Fruit fly (Drosophila melanogaster): ENCODE measurements around the gene CG34244.

The CG34244 gene

DNA sequence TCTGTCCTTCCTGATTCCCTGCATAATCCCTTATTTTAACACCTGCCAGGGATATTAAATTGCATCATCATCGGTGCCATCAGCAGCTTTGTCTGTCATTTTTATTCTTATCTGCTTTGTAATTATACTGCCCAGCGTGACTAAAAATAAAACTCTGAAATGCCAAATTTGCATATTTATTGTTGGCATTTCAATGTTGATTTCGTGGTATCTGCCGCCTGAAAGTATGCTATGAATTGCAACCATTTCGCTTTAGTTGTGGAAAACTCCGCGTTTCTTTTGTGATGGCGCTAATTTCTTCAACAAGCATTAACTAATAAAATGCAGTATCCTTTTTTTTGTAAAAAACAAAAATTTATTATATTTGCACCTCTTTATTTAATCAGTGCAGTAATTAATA is at the start of gene CG34244:
TSS of gene CG34244 (minus strand) at position 122 of the 400 bp plus-strand sequence.
- TF ChIP-seq CG1620 (GFP tag; optimal IDR thresholded peaks at IDR 0.05): no peak
- TF ChIP-seq bab1 (GFP tag; optimal IDR thresholded peaks at IDR 0.05): peak; percentile 5
- peak; percentile 71 for TF ChIP-seq tj (GFP tag; optimal IDR thresholded peaks at IDR 0.05)

DNA sequence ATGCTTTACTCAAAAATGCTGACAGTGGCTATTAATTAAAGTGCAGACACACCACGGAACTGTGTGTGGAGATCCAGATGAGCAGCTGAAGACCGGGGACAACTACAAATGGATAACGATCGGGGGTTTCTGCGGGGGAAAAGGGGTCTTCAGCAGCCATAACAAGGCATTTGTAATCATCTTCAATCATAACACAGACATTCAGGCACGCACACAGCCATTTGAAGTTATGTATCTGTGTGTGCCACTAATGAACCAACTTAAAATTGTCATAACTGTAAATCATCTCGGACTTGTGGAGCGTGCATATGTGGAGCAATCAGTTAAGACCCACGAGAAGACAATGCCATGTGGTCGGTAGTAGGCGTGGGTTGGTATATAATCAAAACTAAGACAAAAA is 46.4 kb upstream of the CG34244 start:
- TF ChIP-seq Clk (GFP tag; optimal IDR thresholded peaks at IDR 0.05): no peak
- no peak for TF ChIP-seq CG7045 (GFP tag; optimal IDR thresholded peaks at IDR 0.05)
- no peak for TF ChIP-seq CG11617 (GFP tag; optimal IDR thresholded peaks at IDR 0.05)
- TF ChIP-seq CG1620 (GFP tag; optimal IDR thresholded peaks at IDR 0.05): no peak
- no peak for TF ChIP-seq CG7101 (tag; optimal IDR thresholded peaks at IDR 0.05)
- no peak for TF ChIP-seq CG14711 (tag; optimal IDR thresholded peaks at IDR 0.05)
- TF ChIP-seq ovo (GFP tag; optimal IDR thresholded peaks at IDR 0.05): no peak
- TF ChIP-seq Mnt (GFP tag; optimal IDR thresholded peaks at IDR 0.05): no peak
- TF ChIP-seq kay (GFP tag; ENCODE audit: borderline replicate concordance): no peak
- TF ChIP-seq cnc (optimal IDR thresholded peaks at IDR 0.05): no peak
- no peak for TF ChIP-seq CG5204 (GFP tag; optimal IDR thresholded peaks at IDR 0.05)
- no peak for TF ChIP-seq pad (GFP tag; optimal IDR thresholded peaks at IDR 0.05)
- no peak for TF ChIP-seq CG33017 (tag; optimal IDR thresholded peaks at IDR 0.05)
- no peak for TF ChIP-seq tj (GFP tag; optimal IDR thresholded peaks at IDR 0.05)
- TF ChIP-seq CG12768 (GFP tag; optimal IDR thresholded peaks at IDR 0.05): no peak
- TF ChIP-seq Crg-1 (GFP tag; optimal IDR thresholded peaks at IDR 0.05): no peak
- TF ChIP-seq bab1 (GFP tag; optimal IDR thresholded peaks at IDR 0.05): no peak

DNA sequence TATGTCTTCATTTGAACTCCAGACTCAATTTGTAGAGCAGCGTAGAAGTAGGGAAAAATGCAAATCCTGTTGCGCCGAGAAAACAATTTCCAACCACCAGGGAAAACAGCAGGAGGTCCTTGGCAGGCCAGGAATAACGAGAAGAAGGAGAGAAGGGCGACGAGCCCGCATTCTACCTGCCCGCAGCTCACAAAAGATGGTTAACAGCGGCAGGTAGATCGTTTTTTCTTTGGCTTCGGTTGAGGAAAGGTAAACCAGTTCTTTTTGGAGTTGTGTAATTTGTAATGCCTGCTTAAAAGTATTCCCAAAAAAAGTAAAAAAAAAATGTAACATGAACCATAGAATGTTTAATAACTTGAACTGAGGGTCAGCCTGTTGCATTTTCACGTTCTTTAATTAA is 40.4 kb upstream of the CG34244 start:
- TF ChIP-seq bab1 (GFP tag; optimal IDR thresholded peaks at IDR 0.05) (no peak), CG7045 (GFP tag; optimal IDR thresholded peaks at IDR 0.05) (no peak)

DNA sequence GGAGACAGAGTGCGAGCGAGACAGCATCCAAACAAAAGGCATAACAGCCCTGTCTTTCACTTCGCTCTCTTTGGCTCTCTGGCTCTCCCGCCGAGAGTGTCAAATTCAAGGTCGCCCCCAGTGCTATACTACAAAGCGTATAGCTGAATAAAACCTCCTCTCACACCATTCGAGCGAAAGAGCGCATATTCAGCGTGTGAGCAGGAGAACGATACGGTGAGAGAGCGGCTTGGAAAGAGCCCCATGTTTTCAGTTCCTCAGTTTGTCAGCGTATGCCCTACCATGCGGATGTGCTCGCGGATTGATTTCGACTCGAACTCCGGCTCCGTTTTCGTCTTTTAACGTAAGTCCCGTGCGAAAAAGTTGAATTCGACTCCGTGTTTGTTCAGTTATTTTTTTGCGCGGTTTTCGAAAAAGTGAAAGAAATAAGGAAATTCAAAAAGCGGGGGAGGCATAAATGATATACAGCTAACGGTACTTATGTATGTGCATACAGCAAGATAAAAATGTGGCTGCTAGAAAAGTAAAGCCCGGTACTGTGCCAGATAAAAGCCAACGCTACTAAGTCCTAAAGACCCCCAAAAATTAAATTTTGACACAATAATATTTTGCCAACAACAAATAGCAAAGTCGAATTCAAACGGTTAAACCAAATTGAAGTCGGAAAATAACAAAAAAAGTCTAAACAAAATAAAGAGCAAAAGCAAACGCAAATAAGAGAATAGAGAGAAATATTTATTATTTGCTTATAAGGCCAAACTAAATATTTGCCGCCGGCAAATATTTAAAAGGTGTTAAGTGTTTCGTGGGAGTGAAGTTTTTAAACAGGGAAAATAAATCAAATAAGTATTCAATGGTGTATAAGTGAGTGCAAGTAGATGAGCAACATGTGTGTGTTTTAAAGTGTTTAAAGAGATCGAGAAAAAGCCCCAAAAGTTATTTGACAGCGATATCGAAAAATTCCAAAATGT is 38.6 kb upstream of the CG34244 start, which contains the start of gene fz:
TSS of gene fz (plus strand) at position 256 of the 971 bp plus-strand sequence.
- TF ChIP-seq pad (GFP tag; optimal IDR thresholded peaks at IDR 0.05): peak; percentile 90
- TF ChIP-seq Hr96 (GFP tag; optimal IDR thresholded peaks at IDR 0.05): no peak
- TF ChIP-seq CG12768 (GFP tag; optimal IDR thresholded peaks at IDR 0.05): no peak

DNA sequence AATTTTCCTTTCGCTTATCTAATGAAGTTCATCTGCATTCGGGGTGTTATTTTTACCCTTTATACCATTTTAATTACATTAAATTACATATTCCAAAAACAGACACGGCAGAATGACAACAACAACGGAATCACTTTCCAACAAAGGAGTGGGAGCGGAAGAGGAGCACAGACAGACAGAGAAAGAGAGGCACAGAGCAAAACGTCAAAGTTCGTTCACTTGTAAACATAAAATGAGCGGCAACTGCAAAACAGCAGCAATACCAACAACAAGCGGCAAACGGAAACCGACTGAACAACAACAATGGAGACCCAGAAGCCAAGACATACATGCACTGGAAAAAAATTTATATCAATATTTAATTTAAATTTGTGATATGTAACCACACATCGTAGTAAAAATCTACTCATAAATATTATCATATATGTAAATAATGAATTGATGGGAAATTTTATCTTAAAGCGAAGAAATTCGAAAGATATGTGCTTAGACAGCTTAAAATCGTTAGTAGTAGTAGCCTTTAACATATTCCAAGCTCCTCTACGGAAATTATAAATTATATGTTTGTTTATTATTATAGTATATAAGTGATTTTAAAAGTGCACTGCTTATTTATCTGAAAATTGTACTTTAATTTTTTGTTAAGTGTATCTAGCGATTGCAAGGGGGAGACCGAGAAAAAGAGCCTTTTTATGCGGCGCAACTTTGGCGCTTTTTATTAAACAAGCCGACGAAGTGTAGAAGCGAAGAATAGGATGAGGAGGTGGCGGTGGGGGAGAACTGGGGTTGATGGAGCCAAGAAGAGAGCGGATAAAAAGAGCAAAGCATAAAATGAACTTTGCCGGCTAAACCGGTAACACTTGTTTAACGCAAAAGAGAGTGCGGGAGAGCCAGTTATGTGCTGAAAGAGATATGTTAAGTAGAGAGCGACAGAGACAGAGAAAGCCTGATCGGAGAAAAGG is 36.6 kb upstream of the CG34244 start:
- TF ChIP-seq pad (GFP tag; optimal IDR thresholded peaks at IDR 0.05): no peak
- TF ChIP-seq tj (GFP tag; optimal IDR thresholded peaks at IDR 0.05): peak; percentile 49
- TF ChIP-seq ovo (GFP tag; optimal IDR thresholded peaks at IDR 0.05): no peak
- TF ChIP-seq Crg-1 (GFP tag; optimal IDR thresholded peaks at IDR 0.05): no peak
- TF ChIP-seq cic (GFP tag; optimal IDR thresholded peaks at IDR 0.05): no peak
- no peak for TF ChIP-seq CG5204 (GFP tag; optimal IDR thresholded peaks at IDR 0.05)
- peak; percentile 81 for TF ChIP-seq bab1 (GFP tag; optimal IDR thresholded peaks at IDR 0.05)
- no peak for TF ChIP-seq CG14711 (tag; optimal IDR thresholded peaks at IDR 0.05)
- TF ChIP-seq Hr96 (GFP tag; optimal IDR thresholded peaks at IDR 0.05): no peak

DNA sequence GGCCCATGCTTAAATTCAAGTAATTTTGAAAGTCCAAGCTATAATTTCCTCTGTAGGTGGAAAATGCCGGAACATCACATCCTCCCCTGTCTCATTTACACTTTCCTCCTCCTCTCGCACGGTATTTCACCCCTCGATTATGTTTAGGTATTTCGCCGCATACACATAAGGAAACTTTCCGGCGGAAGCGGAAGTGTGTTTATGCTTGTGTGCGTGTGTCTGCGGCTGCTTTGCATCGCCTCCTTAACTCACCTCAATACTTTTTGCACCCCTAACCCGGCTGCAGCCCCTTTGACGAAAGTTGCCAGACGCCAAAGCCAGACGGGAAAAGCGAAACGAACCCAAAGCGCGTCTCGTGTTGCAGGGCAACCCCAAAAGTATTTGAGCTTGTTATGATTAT is 27.0 kb upstream of the CG34244 start:
- TF ChIP-seq Clk (GFP tag; optimal IDR thresholded peaks at IDR 0.05) (no peak), toe (GFP tag; optimal IDR thresholded peaks at IDR 0.05) (no peak), kay (GFP tag; ENCODE audit: borderline replicate concordance) (no peak), CG12768 (GFP tag; optimal IDR thresholded peaks at IDR 0.05) (no peak), cic (GFP tag; optimal IDR thresholded peaks at IDR 0.05) (no peak), CG5204 (GFP tag; optimal IDR thresholded peaks at IDR 0.05) (no peak), Mnt (GFP tag; optimal IDR thresholded peaks at IDR 0.05) (no peak), CG7045 (GFP tag; optimal IDR thresholded peaks at IDR 0.05) (no peak), Hr96 (GFP tag; optimal IDR thresholded peaks at IDR 0.05) (no peak), cnc (optimal IDR thresholded peaks at IDR 0.05) (no peak), CG7101 (tag; optimal IDR thresholded peaks at IDR 0.05) (no peak), CG33017 (tag; optimal IDR thresholded peaks at IDR 0.05) (no peak), tj (GFP tag; optimal IDR thresholded peaks at IDR 0.05) (no peak), CG1620 (GFP tag; optimal IDR thresholded peaks at IDR 0.05) (no peak), CG11617 (GFP tag; optimal IDR thresholded peaks at IDR 0.05) (no peak)
